Fruit fly (Drosophila melanogaster) S2 (cell line): ENCODE measurements around the gene FASN1.

Experiments
- CG8478 ChIP-seq: fragments of >200 bp; optimal IDR thresholded peaks from 2 replicates; lab custom pipeline; 2018
- CTCF ChIP-seq, 2 experiments: fragments of >200 bp; optimal IDR thresholded peaks; 2 replicates each; lab custom pipeline; 2018

dm6 chr2L:3041918-3042615 is 14.3 kb upstream of the FASN1 start, which contains the start of gene CG17261:
- TF ChIP-seq CG8478 (lab: Kevin White, UChicago) (no peak), CTCF (optimal IDR thresholded peaks at IDR 0.05; lab: Kevin White, UChicago) (no peak)
